Worm (Caenorhabditis elegans) whole organism, young adult: ENCODE results near the gene Y71H2AL.4.

Source experiments
- B0261.1 ChIP-seq: sonication (generic microtip); optimal IDR thresholded peaks from 2 replicates; lab custom pipeline; 2016; ENCODE audit warnings: mild to moderate bottlenecking, missing genetic modification characterization, moderate library complexity, missing compliant biosample characterization
- F37B4.10 ChIP-seq: fragments of 200-800 bp; sonication (Bioruptor generic); IDR thresholded peaks from 2 replicates; pipeline ENCODE4 v1.3.6; 2022; ENCODE audit warnings: missing genetic modification characterization, missing compliant biosample characterization
- atf-7 ChIP-seq: sonication (generic microtip); optimal IDR thresholded peaks from 2 replicates; lab custom pipeline; 2017; ENCODE audit warnings: mild to moderate bottlenecking, missing genetic modification characterization, missing compliant biosample characterization
- egl-44 ChIP-seq: fragments of 200-800 bp; sonication (Bioruptor generic); IDR thresholded peaks from 2 replicates; pipeline ENCODE4 v1.3.6; 2022; ENCODE audit warnings: missing genetic modification reagents, missing genetic modification characterization, missing compliant biosample characterization
- hmg-1.2 ChIP-seq: fragments of 200-800 bp; sonication (Bioruptor generic); IDR thresholded peaks from 2 replicates; pipeline ENCODE4 v1.3.6; 2022; ENCODE audit warnings: missing genetic modification reagents, missing genetic modification characterization, missing compliant biosample characterization
- lsy-27 ChIP-seq: sonication (generic microtip); optimal IDR thresholded peaks from 2 replicates; lab custom pipeline; 2017; ENCODE audit warnings: missing genetic modification characterization, mild to moderate bottlenecking, missing compliant biosample characterization, antibody characterized with exemption, missing genotype, borderline replicate concordance; ENCODE audit not compliant: insufficient read depth
- nhr-90 ChIP-seq: sonication (generic microtip); optimal IDR thresholded peaks from 2 replicates; lab custom pipeline; 2016; ENCODE audit warnings: missing genotype, mild to moderate bottlenecking, missing genetic modification characterization, missing compliant biosample characterization
- pbrm-1 ChIP-seq: fragments of 200-800 bp; sonication (Bioruptor generic); IDR thresholded peaks from 2 replicates; pipeline ENCODE4 v1.3.6; 2022; ENCODE audit warnings: missing genetic modification reagents, missing genetic modification characterization, missing compliant biosample characterization
- sptf-2 ChIP-seq: fragments of 200-800 bp; sonication (Bioruptor generic); optimal IDR thresholded peaks from 2 replicates; lab custom pipeline; 2018; ENCODE audit warnings: mild to moderate bottlenecking, missing genetic modification characterization, missing compliant biosample characterization
- unc-62 ChIP-seq: fragments of 150-350 bp; optimal IDR thresholded peaks from 2 replicates; lab custom pipeline; 2014; ENCODE audit warnings: missing biosample characterization, missing genetic modification reagents, missing genetic modification characterization

DNA sequence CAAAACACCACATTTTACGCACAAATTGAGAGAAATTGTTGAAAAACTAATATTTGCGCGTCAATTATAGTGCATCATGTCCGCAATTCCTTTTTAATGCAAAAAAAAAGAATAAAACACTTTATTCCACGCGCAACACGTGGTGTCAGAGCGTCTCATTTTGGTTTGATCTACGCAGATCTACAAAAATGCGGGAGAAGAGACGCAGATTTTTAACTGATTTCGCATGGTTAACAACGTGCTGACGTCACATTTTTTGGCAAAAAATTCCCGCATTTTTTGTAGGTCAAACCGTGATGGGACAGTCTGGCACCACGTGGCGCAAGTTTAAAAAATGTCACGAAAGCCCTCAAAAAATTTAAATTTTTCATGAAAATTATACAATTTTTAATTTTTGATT is 24.0 kb downstream of the Y71H2AL.4 start:
- no peak for TF ChIP-seq egl-44 (GFP tag; lab: Robert Waterston, UW)
- TF ChIP-seq sptf-2 (GFP tag; lab: Kevin White, UChicago), result no peak
- TF ChIP-seq pbrm-1 (GFP tag; lab: Robert Waterston, UW), result no peak
- no peak for TF ChIP-seq B0261.1 (tag; lab: Kevin White, UChicago)
- no peak for TF ChIP-seq lsy-27 (tag; lab: Kevin White, UChicago)
- TF ChIP-seq F37B4.10, result no peak
- no peak for TF ChIP-seq hmg-1.2 (GFP tag; lab: Robert Waterston, UW)
- TF ChIP-seq nhr-90, result no peak
- no peak for TF ChIP-seq unc-62 (GFP tag; lab: Kevin White, UChicago)
- TF ChIP-seq atf-7, result no peak
